Fruit fly (Drosophila melanogaster): ENCODE measurements around the gene CG16711.
A peak's percentile ranks its signal among the peaks of the same experiment; 100 is the strongest.

CG16711 gene

dm6 chr3L:9726707-9727106, 22.6 kb downstream of the CG16711 start, which contains the start of gene Naa60 (continued):
- no peak for TF ChIP-seq Ptx1 (GFP tag; IDR thresholded peaks at IDR 0.05)
- TF ChIP-seq NfI (GFP tag; optimal IDR thresholded peaks at IDR 0.05): no peak
- no peak for TF ChIP-seq CG5180 (GFP tag; optimal IDR thresholded peaks at IDR 0.05)
- TF ChIP-seq sens (GFP tag): peak; percentile 49
- TF ChIP-seq D (optimal IDR thresholded peaks at IDR 0.05): no peak
- TF ChIP-seq D (GFP tag; optimal IDR thresholded peaks at IDR 0.05): no peak
- TF ChIP-seq CG43689 (GFP tag; IDR thresholded peaks at IDR 0.05): no peak
- no peak for TF ChIP-seq Ada2b (GFP tag; IDR thresholded peaks at IDR 0.05)
- no peak for TF ChIP-seq NFAT (GFP tag; IDR thresholded peaks at IDR 0.05)
- TF ChIP-seq CG1529 (GFP tag; optimal IDR thresholded peaks at IDR 0.05): no peak
- TF ChIP-seq Sox102F (GFP tag; optimal IDR thresholded peaks at IDR 0.05): no peak
- no peak for TF ChIP-seq Hey (tag; optimal IDR thresholded peaks at IDR 0.05)
- TF ChIP-seq CG13123 (GFP tag; optimal IDR thresholded peaks at IDR 0.05): no peak
- no peak for TF ChIP-seq sens-2 (GFP tag; IDR thresholded peaks at IDR 0.05)
- no peak for TF ChIP-seq Xrp1 (GFP tag; IDR thresholded peaks at IDR 0.05)
- TF ChIP-seq wek (GFP tag; optimal IDR thresholded peaks at IDR 0.05): no peak
- peak; percentile 92 for TF ChIP-seq Bgb (GFP tag; IDR thresholded peaks at IDR 0.05; ENCODE audit: partially characterized antibody)
- TF ChIP-seq CG3163 (GFP tag; optimal IDR thresholded peaks at IDR 0.05): no peak
- TF ChIP-seq Ssrp (tag; optimal IDR thresholded peaks at IDR 0.05): no peak
- TF ChIP-seq CG17802 (tag; optimal IDR thresholded peaks at IDR 0.05): no peak
- no peak for TF ChIP-seq Kr (GFP tag; optimal IDR thresholded peaks at IDR 0.05)
- TF ChIP-seq bab2 (GFP tag; optimal IDR thresholded peaks at IDR 0.05): no peak
- no peak for TF ChIP-seq CG10959 (GFP tag; IDR thresholded peaks at IDR 0.05)
- TF ChIP-seq nerfin-1 (tag; optimal IDR thresholded peaks at IDR 0.05): no peak
- TF ChIP-seq CG31441 (GFP tag; IDR thresholded peaks at IDR 0.05): no peak
- TF ChIP-seq CG7556 (GFP tag; optimal IDR thresholded peaks at IDR 0.05): no peak
- peak; percentile 78 for TF ChIP-seq sna (GFP tag; IDR thresholded peaks at IDR 0.05; ENCODE audit: partially characterized antibody)
- TF ChIP-seq vvl (GFP tag; IDR thresholded peaks at IDR 0.05): no peak; the same call in none of the 2 replicates
- TF ChIP-seq CG4707 (GFP tag; optimal IDR thresholded peaks at IDR 0.05): no peak
- no peak for TF ChIP-seq Mad (GFP tag; optimal IDR thresholded peaks at IDR 0.05)
- TF ChIP-seq hkb (optimal IDR thresholded peaks at IDR 0.05): no peak
- TF ChIP-seq hkb (GFP tag; IDR thresholded peaks at IDR 0.05): no peak
- no peak for TF ChIP-seq Abd-B (GFP tag; optimal IDR thresholded peaks at IDR 0.05)
- TF ChIP-seq lab (GFP tag; optimal IDR thresholded peaks at IDR 0.05): no peak
- TF ChIP-seq CG6854 (GFP tag; optimal IDR thresholded peaks at IDR 0.05): no peak
- TF ChIP-seq B-H1 (GFP tag; IDR thresholded peaks at IDR 0.05): no peak
- TF ChIP-seq gcm (GFP tag; optimal IDR thresholded peaks at IDR 0.05): no peak
- no peak for TF ChIP-seq E2f1 (GFP tag; IDR thresholded peaks at IDR 0.05)
- TF ChIP-seq cwo (GFP tag; optimal IDR thresholded peaks at IDR 0.05): no peak
- peak; percentile 76; the same call in 2 of the 4 replicates for TF ChIP-seq chinmo (GFP tag; IDR thresholded peaks at IDR 0.05; ENCODE audit: partially characterized antibody)
- no peak for TF ChIP-seq CG17359 (tag; optimal IDR thresholded peaks at IDR 0.05)
- TF ChIP-seq toy (GFP tag; IDR thresholded peaks at IDR 0.05): no peak
- no peak for TF ChIP-seq CG4730 (GFP tag; IDR thresholded peaks at IDR 0.05)
- TF ChIP-seq unpg (GFP tag; optimal IDR thresholded peaks at IDR 0.05): no peak
- TF ChIP-seq Stat92E (GFP tag; optimal IDR thresholded peaks at IDR 0.05): no peak
- TF ChIP-seq hbn (GFP tag; IDR thresholded peaks at IDR 0.05; ENCODE audit: partially characterized antibody): peak; percentile 90
- no peak for TF ChIP-seq yki (optimal IDR thresholded peaks at IDR 0.05)
- TF ChIP-seq tap (tag; optimal IDR thresholded peaks at IDR 0.05): no peak
- peak in 1 of 2 experiments; percentile 24 for TF ChIP-seq Pdp1 (GFP tag; optimal IDR thresholded peaks at IDR 0.05)
- no peak for TF ChIP-seq Gug (GFP tag; IDR thresholded peaks at IDR 0.05)
- TF ChIP-seq H2.0 (GFP tag; IDR thresholded peaks at IDR 0.05): no peak
- no peak for TF ChIP-seq CG8388 (GFP tag; optimal IDR thresholded peaks at IDR 0.05)

Data from whole organism, embryonic.